Worm (Caenorhabditis elegans) whole organism, mixed stage, embryonic: ENCODE measurements around the gene rom-4.

Experiments used
- M03D4.4 ChIP-seq: sonication (generic microtip); optimal IDR thresholded peaks from 2 replicates; lab custom pipeline; 2017; ENCODE audit warnings: mild to moderate bottlenecking, missing genetic modification characterization, missing compliant biosample characterization
- blmp-1 ChIP-seq: fragments of 150-350 bp; optimal IDR thresholded peaks from 2 replicates; lab custom pipeline; 2014; ENCODE audit warnings: missing biosample characterization, missing genetic modification characterization
- ceh-43 ChIP-seq: fragments of 200-800 bp; sonication (Bioruptor generic); optimal IDR thresholded peaks from 2 replicates; lab custom pipeline; 2018; ENCODE audit warnings: mild to moderate bottlenecking, missing genetic modification characterization, moderate library complexity, missing compliant biosample characterization
- ces-1 ChIP-seq: fragments of 150-350 bp; optimal IDR thresholded peaks from 2 replicates; lab custom pipeline; 2014; ENCODE audit warnings: missing biosample characterization, missing genetic modification reagents, missing genetic modification characterization
- cnd-1 ChIP-seq: fragments of 200-800 bp; sonication (Bioruptor generic); optimal IDR thresholded peaks from 2 replicates; lab custom pipeline; 2018; ENCODE audit warnings: mild to moderate bottlenecking, missing genetic modification characterization, missing compliant biosample characterization
- drap-1 ChIP-seq: fragments of 200-800 bp; sonication (Bioruptor generic); optimal IDR thresholded peaks from 3 replicates; lab custom pipeline; 2018; ENCODE audit warnings: mild to moderate bottlenecking, missing genetic modification characterization, missing compliant biosample characterization
- elt-1 ChIP-seq: sonication (generic microtip); optimal IDR thresholded peaks from 2 replicates; lab custom pipeline; 2017; ENCODE audit warnings: missing genetic modification characterization, mild to moderate bottlenecking, missing compliant biosample characterization, antibody characterized with exemption, moderate library complexity, borderline replicate concordance; ENCODE audit not compliant: insufficient read depth
- elt-3 ChIP-seq: fragments of 150-350 bp; optimal IDR thresholded peaks from 2 replicates; lab custom pipeline; 2014; ENCODE audit warnings: missing biosample characterization, missing genetic modification characterization
- flh-1 ChIP-seq: fragments of 200-800 bp; sonication (Bioruptor generic); optimal IDR thresholded peaks from 2 replicates; lab custom pipeline; 2018; ENCODE audit warnings: mild to moderate bottlenecking, missing genetic modification characterization, moderate library complexity, missing compliant biosample characterization
- ham-2 ChIP-seq: fragments of 200-800 bp; sonication (Bioruptor generic); optimal IDR thresholded peaks from 2 replicates; lab custom pipeline; 2018; ENCODE audit warnings: mild to moderate bottlenecking, missing genetic modification characterization, missing compliant biosample characterization
- hlh-1 ChIP-seq: fragments of 150-350 bp; optimal IDR thresholded peaks from 2 replicates; lab custom pipeline; 2014; ENCODE audit warnings: missing biosample characterization, missing genetic modification reagents, missing genetic modification characterization
- lin-13 ChIP-seq: fragments of 150-350 bp; optimal IDR thresholded peaks from 2 replicates; lab custom pipeline; 2014; ENCODE audit warnings: missing biosample characterization, missing genetic modification characterization
- lin-32 ChIP-seq: fragments of 200-800 bp; sonication (Bioruptor generic); optimal IDR thresholded peaks from 2 replicates; lab custom pipeline; 2018; ENCODE audit warnings: mild to moderate bottlenecking, missing genetic modification characterization, missing compliant biosample characterization
- lsy-2 ChIP-seq: fragments of 150-350 bp; optimal IDR thresholded peaks from 2 replicates; lab custom pipeline; 2014; ENCODE audit warnings: missing biosample characterization, missing genetic modification characterization
- mab-5 ChIP-seq: fragments of 150-350 bp; optimal IDR thresholded peaks from 2 replicates; lab custom pipeline; 2014; ENCODE audit warnings: missing biosample characterization, missing genetic modification characterization
- mep-1 ChIP-seq: fragments of 150-350 bp; optimal IDR thresholded peaks from 2 replicates; lab custom pipeline; 2017; ENCODE audit warnings: missing biosample characterization, missing genetic modification reagents, missing genetic modification characterization, inconsistent platforms
- mls-2 ChIP-seq: sonication (generic microtip); optimal IDR thresholded peaks from 2 replicates; lab custom pipeline; 2016; ENCODE audit warnings: mild to moderate bottlenecking, missing genetic modification characterization, moderate library complexity, missing compliant biosample characterization
- nhr-12 ChIP-seq: fragments of 150-350 bp; optimal IDR thresholded peaks from 2 replicates; lab custom pipeline; 2014; ENCODE audit warnings: missing biosample characterization, missing genetic modification characterization
- nhr-2 ChIP-seq: fragments of 150-350 bp; optimal IDR thresholded peaks from 2 replicates; lab custom pipeline; 2014; ENCODE audit warnings: missing biosample characterization, missing genetic modification characterization
- nhr-28 ChIP-seq: fragments of 150-350 bp; optimal IDR thresholded peaks from 2 replicates; lab custom pipeline; 2014; ENCODE audit warnings: missing biosample characterization, missing genetic modification characterization
- nhr-76 ChIP-seq: sonication (generic microtip); optimal IDR thresholded peaks from 2 replicates; lab custom pipeline; 2017; ENCODE audit warnings: missing biosample characterization, missing genetic modification characterization
- pha-4 ChIP-seq: fragments of 150-350 bp; optimal IDR thresholded peaks from 2 replicates; lab custom pipeline; 2018; ENCODE audit warnings: missing biosample characterization, missing genetic modification reagents, missing genetic modification characterization
- sem-2 ChIP-seq: fragments of 200-800 bp; sonication (Bioruptor generic); optimal IDR thresholded peaks from 2 replicates; lab custom pipeline; 2018; ENCODE audit warnings: mild to moderate bottlenecking, missing genetic modification characterization, missing compliant biosample characterization
- snpc-4 ChIP-seq: fragments of 150-350 bp; optimal IDR thresholded peaks from 2 replicates; lab custom pipeline; 2014; ENCODE audit warnings: missing biosample characterization, missing genetic modification characterization
- sptf-1 ChIP-seq: sonication (generic microtip); optimal IDR thresholded peaks from 2 replicates; lab custom pipeline; 2017; ENCODE audit warnings: mild to moderate bottlenecking, missing genetic modification characterization, moderate library complexity, missing compliant biosample characterization
- tbx-8 ChIP-seq: fragments of 200-800 bp; sonication (Bioruptor generic); optimal IDR thresholded peaks from 2 replicates; lab custom pipeline; 2018; ENCODE audit warnings: mild to moderate bottlenecking, missing genetic modification characterization, moderate library complexity, missing compliant biosample characterization
- unc-120 ChIP-seq: sonication (generic microtip); optimal IDR thresholded peaks from 2 replicates; lab custom pipeline; 2017; ENCODE audit warnings: missing genetic modification characterization, missing compliant biosample characterization; ENCODE audit not compliant: poor library complexity, severe bottlenecking
- unc-39 ChIP-seq: fragments of 150-350 bp; optimal IDR thresholded peaks from 2 replicates; lab custom pipeline; 2014; ENCODE audit warnings: missing biosample characterization, missing genetic modification characterization
- unc-62 ChIP-seq: fragments of 150-350 bp; optimal IDR thresholded peaks from 2 replicates; lab custom pipeline; 2014; ENCODE audit warnings: missing biosample characterization, missing genetic modification reagents, missing genetic modification characterization
- zip-8 ChIP-seq: fragments of 150-350 bp; optimal IDR thresholded peaks from 2 replicates; lab custom pipeline; 2014; ENCODE audit warnings: missing biosample characterization, missing genetic modification characterization
- ztf-11 ChIP-seq: fragments of 150-350 bp; optimal IDR thresholded peaks from 2 replicates; lab custom pipeline; 2014; ENCODE audit warnings: missing biosample characterization, missing genetic modification characterization

The rom-4 gene

ce11 chrIV:17025017-17025416, 29.4 kb downstream of the rom-4 start, which contains the start of gene dct-13:
Gene dct-13, minus strand, starts transcription at chrIV:17025117.
- TF ChIP-seq ces-1 (GFP tag; lab: Kevin White, UChicago): no peak
- TF ChIP-seq unc-62 (GFP tag; lab: Kevin White, UChicago): no peak
- TF ChIP-seq mab-5 (tag; lab: Kevin White, UChicago): no peak
- TF ChIP-seq unc-39 (tag; lab: Kevin White, UChicago): no peak
- TF ChIP-seq elt-3 (tag; lab: Kevin White, UChicago): no peak
- TF ChIP-seq lsy-2 (tag; lab: Kevin White, UChicago): no peak
- TF ChIP-seq M03D4.4 (tag; lab: Kevin White, UChicago): no peak
- TF ChIP-seq ztf-11: no peak
- TF ChIP-seq flh-1 (GFP tag; lab: Kevin White, UChicago): no peak
- TF ChIP-seq mep-1: no peak
- TF ChIP-seq drap-1 (GFP tag; lab: Kevin White, UChicago): no peak

ce11 chrIV:17026568-17026967, 30.9 kb downstream of the rom-4 start:
- no peak for TF ChIP-seq pha-4 (tag; lab: Kevin White, UChicago)
- TF ChIP-seq nhr-2 (tag; lab: Kevin White, UChicago): no peak
- TF ChIP-seq lsy-2 (tag; lab: Kevin White, UChicago): no peak
- no peak for TF ChIP-seq drap-1 (GFP tag; lab: Kevin White, UChicago)
- no peak for TF ChIP-seq unc-39 (tag; lab: Kevin White, UChicago)
- TF ChIP-seq tbx-8 (GFP tag; lab: Kevin White, UChicago): no peak
- TF ChIP-seq ces-1 (GFP tag; lab: Kevin White, UChicago): no peak
- no peak for TF ChIP-seq M03D4.4 (tag; lab: Kevin White, UChicago)
- no peak for TF ChIP-seq ceh-43
- TF ChIP-seq mls-2 (tag; lab: Kevin White, UChicago): no peak
- no peak for TF ChIP-seq ham-2 (GFP tag; lab: Kevin White, UChicago)
- TF ChIP-seq mep-1: no peak
- TF ChIP-seq flh-1 (GFP tag; lab: Kevin White, UChicago): no peak
- TF ChIP-seq sptf-1 (tag; lab: Kevin White, UChicago): no peak
- no peak for TF ChIP-seq unc-62 (GFP tag; lab: Kevin White, UChicago)
- TF ChIP-seq snpc-4 (tag; lab: Kevin White, UChicago): no peak
- no peak for TF ChIP-seq lin-13 (tag; lab: Kevin White, UChicago)
- no peak for TF ChIP-seq zip-8 (tag; lab: Kevin White, UChicago)
- TF ChIP-seq nhr-28: no peak

DNA sequence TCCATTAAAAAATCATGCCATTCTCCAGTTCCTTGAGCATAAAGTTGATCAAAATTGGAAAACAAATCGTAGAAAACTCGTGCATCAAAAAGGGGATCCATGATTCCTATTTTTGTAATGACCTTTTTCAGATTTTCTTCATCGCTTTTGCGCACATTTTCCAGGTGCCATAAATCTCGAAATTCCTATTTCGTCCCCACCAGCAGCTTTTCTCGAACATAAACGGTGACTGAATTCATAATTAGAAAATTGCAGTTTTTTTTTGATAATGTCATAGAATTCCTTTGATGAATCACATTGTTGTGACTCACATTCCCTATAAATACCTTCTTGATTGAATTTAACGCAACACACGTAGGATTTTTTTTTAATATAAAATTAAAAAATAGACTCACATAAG, 34.9 kb downstream of the rom-4 start, which contains the start of gene nhr-229:
TSS of gene nhr-229 (minus strand) at position 101 of the 400 bp plus-strand sequence.
- no peak for TF ChIP-seq elt-1 (tag; lab: Kevin White, UChicago)
- no peak for TF ChIP-seq blmp-1 (tag; lab: Kevin White, UChicago)
- no peak for TF ChIP-seq lin-13 (tag; lab: Kevin White, UChicago)
- TF ChIP-seq ces-1 (GFP tag; lab: Kevin White, UChicago): no peak
- no peak for TF ChIP-seq nhr-2 (tag; lab: Kevin White, UChicago)
- no peak for TF ChIP-seq ham-2 (GFP tag; lab: Kevin White, UChicago)
- TF ChIP-seq M03D4.4 (tag; lab: Kevin White, UChicago): no peak

DNA sequence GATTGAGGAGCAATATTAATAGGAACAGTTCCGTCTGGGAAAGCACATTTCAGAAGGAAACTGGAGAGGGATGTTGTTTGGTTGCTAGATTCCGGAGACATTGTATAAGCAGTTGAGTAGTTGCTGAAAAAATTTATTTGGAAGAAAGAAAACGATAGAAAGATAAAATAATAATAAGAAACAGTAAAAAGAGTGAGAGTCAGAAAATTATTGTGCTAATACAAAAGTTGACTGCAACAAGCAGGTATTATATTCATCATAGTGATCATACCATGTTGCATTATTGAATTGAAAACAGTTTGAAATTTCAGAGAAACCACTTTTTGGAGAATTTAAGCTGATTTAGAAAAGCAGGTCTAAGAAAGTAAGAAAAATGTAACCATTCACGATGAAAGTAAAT, 43.9 kb downstream of the rom-4 start, which contains the start of gene Y116A8C.19:
TSS of gene Y116A8C.19 (minus strand) at position 101 of the 400 bp plus-strand sequence.
- TF ChIP-seq nhr-76 (tag; lab: Kevin White, UChicago) (no peak), nhr-12 (tag; lab: Kevin White, UChicago) (no peak), ceh-43 (no peak), unc-120 (tag; lab: Kevin White, UChicago) (no peak)

DNA sequence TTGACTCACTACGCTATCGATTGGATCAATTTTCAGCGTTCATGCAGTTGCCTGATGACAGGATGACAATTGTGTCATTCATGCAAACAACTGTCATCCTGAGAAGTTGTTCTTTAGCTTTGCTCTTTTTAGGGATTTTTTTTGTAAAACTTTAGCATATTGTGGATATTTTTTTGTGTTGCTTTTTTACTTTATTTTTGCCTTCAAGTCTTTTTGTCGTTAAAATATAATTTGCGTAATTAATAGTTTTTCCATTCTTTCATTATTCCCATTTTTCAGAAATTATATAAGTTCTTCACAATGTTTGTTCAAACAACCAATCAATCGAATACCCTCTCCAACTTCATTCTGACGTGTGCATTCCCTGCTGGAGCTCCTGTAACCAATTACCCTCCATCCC, 45.0 kb downstream of the rom-4 start, which contains the start of gene Y116A8C.20:
TSS of gene Y116A8C.20 (plus strand) at position 301 of the 400 bp plus-strand sequence.
- TF ChIP-seq sem-2 (GFP tag; lab: Kevin White, UChicago): no peak
- no peak for TF ChIP-seq snpc-4 (tag; lab: Kevin White, UChicago)
- no peak for TF ChIP-seq ztf-11
- TF ChIP-seq nhr-76 (tag; lab: Kevin White, UChicago): no peak
- no peak for TF ChIP-seq cnd-1 (tag; lab: Kevin White, UChicago)
- TF ChIP-seq elt-1 (tag; lab: Kevin White, UChicago): no peak
- no peak for TF ChIP-seq zip-8 (tag; lab: Kevin White, UChicago)
- no peak for TF ChIP-seq hlh-1 (tag; lab: Kevin White, UChicago)
- no peak for TF ChIP-seq nhr-2 (tag; lab: Kevin White, UChicago)
- TF ChIP-seq lin-32 (GFP tag; lab: Kevin White, UChicago): no peak
- no peak for TF ChIP-seq mls-2 (tag; lab: Kevin White, UChicago)
- TF ChIP-seq elt-3 (tag; lab: Kevin White, UChicago): no peak
- no peak for TF ChIP-seq mab-5 (tag; lab: Kevin White, UChicago)
- no peak for TF ChIP-seq lin-13 (tag; lab: Kevin White, UChicago)
- TF ChIP-seq lsy-2 (tag; lab: Kevin White, UChicago): no peak
- TF ChIP-seq unc-39 (tag; lab: Kevin White, UChicago): no peak
